Worm (Caenorhabditis elegans) whole organism, late embryonic: Measurements from ENCODE around the gene F13D11.3.

Experiments
- ceh-24 ChIP-seq: sonication (generic microtip); optimal IDR thresholded peaks from 2 replicates; lab custom pipeline; 2016; ENCODE audit warnings: mild to moderate bottlenecking, missing genetic modification characterization, missing compliant biosample characterization
- ceh-48 ChIP-seq: sonication (generic microtip); optimal IDR thresholded peaks from 2 replicates; lab custom pipeline; 2016; ENCODE audit warnings: missing genetic modification characterization, inconsistent platforms, missing compliant biosample characterization
- elt-2 ChIP-seq: sonication (generic microtip); optimal IDR thresholded peaks from 2 replicates; lab custom pipeline; 2016; ENCODE audit warnings: missing genetic modification reagents, missing genetic modification characterization, missing compliant biosample characterization
- fkh-6 ChIP-seq: sonication (generic microtip); optimal IDR thresholded peaks from 2 replicates; lab custom pipeline; 2016; ENCODE audit warnings: missing genetic modification characterization, missing compliant biosample characterization
- gmeb-2 ChIP-seq: sonication (generic microtip); optimal IDR thresholded peaks from 2 replicates; lab custom pipeline; 2016; ENCODE audit warnings: missing genetic modification characterization, inconsistent platforms, missing compliant biosample characterization
- madf-2 ChIP-seq: sonication (generic microtip); optimal IDR thresholded peaks from 2 replicates; lab custom pipeline; 2017; ENCODE audit warnings: missing genetic modification characterization, missing compliant biosample characterization
- nhr-11 ChIP-seq: fragments of 150-350 bp; optimal IDR thresholded peaks from 2 replicates; lab custom pipeline; 2014; ENCODE audit warnings: missing biosample characterization, missing genetic modification characterization
- pqm-1 ChIP-seq: sonication (generic microtip); optimal IDR thresholded peaks from 2 replicates; lab custom pipeline; 2016; ENCODE audit warnings: missing genetic modification characterization, missing compliant biosample characterization
- tbx-2 ChIP-seq: sonication (generic microtip); optimal IDR thresholded peaks from 2 replicates; lab custom pipeline; 2016; ENCODE audit warnings: missing genetic modification characterization, missing compliant biosample characterization
- unc-86 ChIP-seq: sonication (generic microtip); optimal IDR thresholded peaks from 2 replicates; lab custom pipeline; 2016; ENCODE audit warnings: missing genetic modification characterization, missing compliant biosample characterization
- ztf-16 ChIP-seq: sonication (generic microtip); optimal IDR thresholded peaks from 2 replicates; lab custom pipeline; 2017; ENCODE audit warnings: missing genetic modification characterization, missing compliant biosample characterization

DNA sequence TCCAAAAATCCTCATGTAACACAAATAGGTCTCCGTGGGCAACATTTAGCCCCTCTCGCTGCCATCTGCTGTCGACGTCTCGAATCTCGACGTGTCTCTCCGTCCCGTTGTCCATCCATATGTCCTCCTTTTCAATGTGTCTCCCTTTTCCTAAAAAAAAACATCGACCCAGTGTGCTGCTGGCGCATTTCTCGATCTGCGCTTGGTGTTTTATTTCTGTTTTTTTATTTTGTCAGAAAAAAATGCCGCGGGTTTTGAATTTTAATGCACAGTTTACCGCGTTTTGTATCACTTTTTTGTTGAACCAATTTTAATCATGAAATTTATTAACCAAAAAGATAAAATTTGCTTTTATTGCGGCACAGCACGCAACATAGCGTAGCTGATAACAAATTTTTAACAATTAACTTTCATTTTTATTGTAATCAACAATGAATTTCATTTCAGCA, 29.9 kb downstream of the F13D11.3 start:
- TF ChIP-seq ceh-48 (tag; lab: Kevin White, UChicago) (peak; percentile 2), nhr-11 (tag; lab: Kevin White, UChicago) (no peak), tbx-2 (tag; lab: Kevin White, UChicago) (peak; percentile 24), fkh-6 (tag; lab: Kevin White, UChicago) (no peak), pqm-1 (tag; lab: Kevin White, UChicago) (no peak), ceh-24 (tag; lab: Kevin White, UChicago) (no peak), madf-2 (tag; lab: Kevin White, UChicago) (no peak), unc-86 (no peak), ztf-16 (tag; lab: Kevin White, UChicago) (no peak), elt-2 (peak; percentile 19), gmeb-2 (tag; lab: Kevin White, UChicago) (no peak)
